Worm (Caenorhabditis elegans) whole organism, L2 larva: ENCODE measurements around the gene smim-14.

ENCODE experiments used
- egl-27 ChIP-seq: sonication (generic microtip); optimal IDR thresholded peaks from 3 replicates; lab custom pipeline; 2017; ENCODE audit warnings: missing biosample characterization, missing genetic modification reagents, missing genetic modification characterization
- lin-13 ChIP-seq: fragments of 150-350 bp; optimal IDR thresholded peaks from 2 replicates; lab custom pipeline; 2014; ENCODE audit warnings: missing biosample characterization, missing genetic modification reagents, missing genetic modification characterization
- lsy-2 ChIP-seq, 2 experiments: fragments of 150-350 bp in 1 of 2; sonication (generic microtip) in 1 of 2; optimal IDR thresholded peaks; 2 replicates each; lab custom pipeline; 2014 to 2017; ENCODE audit warnings: missing biosample characterization in 2 of 2, missing genetic modification characterization in 2 of 2
- nhr-12 ChIP-seq: fragments of 150-350 bp; optimal IDR thresholded peaks from 2 replicates; lab custom pipeline; 2014; ENCODE audit warnings: missing biosample characterization, missing genetic modification characterization
- ztf-4 ChIP-seq: fragments of 150-350 bp; optimal IDR thresholded peaks from 2 replicates; lab custom pipeline; 2014; ENCODE audit warnings: missing biosample characterization, missing genetic modification characterization

DNA sequence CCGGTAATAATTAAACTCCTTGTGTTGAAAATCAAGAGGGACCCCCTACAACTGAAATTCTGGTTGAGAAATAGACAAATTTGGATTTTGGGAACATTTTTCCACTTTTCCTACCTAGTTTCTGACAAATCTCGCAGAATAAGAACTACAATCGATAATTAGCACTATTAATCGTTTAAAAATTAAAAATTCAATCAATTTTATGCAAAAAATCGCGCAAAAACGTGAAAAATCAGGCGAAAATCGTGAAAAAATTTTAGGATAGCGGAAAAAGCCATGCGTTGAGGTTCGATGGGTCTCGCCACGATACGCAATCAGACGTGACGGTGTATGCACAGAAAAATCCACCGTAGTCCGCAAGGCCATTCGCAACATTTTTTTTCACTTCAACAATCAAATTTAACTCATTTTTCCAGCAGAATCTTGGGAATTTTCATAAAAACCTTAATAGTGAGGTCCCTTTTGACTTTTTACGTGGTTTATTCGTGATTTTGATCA is 35.6 kb upstream of the smim-14 start, which contains the start of gene lias-1:
- TF ChIP-seq ztf-4 (tag; lab: Kevin White, UChicago) (peak; percentile 40), nhr-12 (tag; lab: Kevin White, UChicago) (no peak), egl-27 (tag; lab: Kevin White, UChicago) (no peak), lsy-2 (tag; optimal IDR thresholded peaks at IDR 0.05; lab: Kevin White, UChicago) (peak; percentile 91 to 98), lin-13 (peak; percentile 85)
